Fruit fly (Drosophila melanogaster) whole organism, embryonic: ENCODE data around the gene tra.

Experiments used
- Bgb ChIP-seq: fragments of 200-800 bp; sonication (Bioruptor generic); IDR thresholded peaks from 2 replicates; pipeline ENCODE4 v1.3.6; 2022; ENCODE audit warnings: missing biosample characterization, missing genetic modification characterization; ENCODE audit not compliant: partially characterized antibody
- CG10431 ChIP-seq: fragments of 200-800 bp; sonication (Bioruptor generic); optimal IDR thresholded peaks from 3 replicates; lab custom pipeline; 2018; ENCODE audit warnings: missing biosample characterization, mild to moderate bottlenecking, missing genetic modification characterization
- CG12236 ChIP-seq: fragments of 200-800 bp; sonication (Bioruptor generic); optimal IDR thresholded peaks from 2 replicates; lab custom pipeline; 2016; ENCODE audit warnings: missing biosample characterization, missing genetic modification characterization
- CG13296 ChIP-seq: fragments of 200-800 bp; sonication (Bioruptor generic); optimal IDR thresholded peaks from 3 replicates; lab custom pipeline; 2018; ENCODE audit warnings: missing biosample characterization, mild to moderate bottlenecking, missing genetic modification characterization
- CG14050 ChIP-seq: fragments of 200-800 bp; sonication (Bioruptor generic); IDR thresholded peaks from 3 replicates; pipeline ENCODE4 v1.3.6; 2022; ENCODE audit warnings: missing biosample characterization, missing genetic modification characterization
- CG15269 ChIP-seq: fragments of 200-800 bp; sonication (Bioruptor generic); optimal IDR thresholded peaks from 2 replicates; lab custom pipeline; 2018; ENCODE audit warnings: missing biosample characterization, mild to moderate bottlenecking, missing genetic modification characterization, moderate library complexity
- CG15514 ChIP-seq: fragments of 200-800 bp; sonication (Bioruptor generic); optimal IDR thresholded peaks from 3 replicates; lab custom pipeline; 2017; ENCODE audit warnings: missing biosample characterization, missing genetic modification characterization, mild to moderate bottlenecking, moderate library complexity, missing genetic modification reagents
- CG15696 ChIP-seq: fragments of 200-800 bp; sonication (Bioruptor generic); optimal IDR thresholded peaks from 2 replicates; lab custom pipeline; 2019; ENCODE audit warnings: missing biosample characterization, mild to moderate bottlenecking, missing genetic modification characterization, moderate library complexity
- CG16815 ChIP-seq: fragments of 200-800 bp; sonication (Bioruptor generic); optimal IDR thresholded peaks from 3 replicates; lab custom pipeline; 2017; ENCODE audit warnings: missing biosample characterization, mild to moderate bottlenecking, missing genetic modification characterization
- CG17385 ChIP-seq: fragments of 200-800 bp; sonication (Bioruptor generic); optimal IDR thresholded peaks from 3 replicates; lab custom pipeline; 2018; ENCODE audit warnings: missing biosample characterization, mild to moderate bottlenecking, missing genetic modification characterization
- CG17912 ChIP-seq: fragments of 200-800 bp; sonication (Bioruptor generic); optimal IDR thresholded peaks from 2 replicates; lab custom pipeline; 2018; ENCODE audit warnings: missing biosample characterization, mild to moderate bottlenecking, missing genetic modification characterization
- CG31224 ChIP-seq: fragments of 200-800 bp; sonication (Bioruptor generic); IDR thresholded peaks from 2 replicates; pipeline ENCODE4 v1.3.6; 2022; ENCODE audit warnings: missing biosample characterization, missing genetic modification characterization
- CG42726 ChIP-seq: fragments of 200-800 bp; sonication (Bioruptor generic); IDR thresholded peaks from 2 replicates; pipeline ENCODE4 v1.3.6; 2022; ENCODE audit warnings: missing biosample characterization, missing genetic modification characterization; ENCODE audit not compliant: partially characterized antibody
- CG4328 ChIP-seq: fragments of 200-800 bp; sonication (Bioruptor generic); optimal IDR thresholded peaks from 3 replicates; lab custom pipeline; 2017; ENCODE audit warnings: missing biosample characterization, missing genetic modification reagents, missing genetic modification characterization
- CG4707 ChIP-seq: fragments of 200-800 bp; sonication (Bioruptor generic); optimal IDR thresholded peaks from 2 replicates; lab custom pipeline; 2018; ENCODE audit warnings: missing biosample characterization, mild to moderate bottlenecking, missing genetic modification characterization, moderate library complexity
- CG4854 ChIP-seq: fragments of 200-800 bp; sonication (Bioruptor generic); optimal IDR thresholded peaks from 2 replicates; lab custom pipeline; 2016; ENCODE audit warnings: missing biosample characterization, missing genetic modification characterization, inconsistent platforms
- CG6254 ChIP-seq: fragments of 200-800 bp; sonication (Bioruptor generic); optimal IDR thresholded peaks from 3 replicates; lab custom pipeline; 2017; ENCODE audit warnings: mild to moderate bottlenecking, missing biosample characterization, missing genetic modification reagents, missing genetic modification characterization
- CG6854 ChIP-seq: fragments of 200-800 bp; sonication (Bioruptor generic); optimal IDR thresholded peaks from 3 replicates; lab custom pipeline; 2017; ENCODE audit warnings: missing biosample characterization, mild to moderate bottlenecking, missing genetic modification characterization
- CG7745 ChIP-seq: fragments of 200-800 bp; sonication (Bioruptor generic); optimal IDR thresholded peaks from 2 replicates; lab custom pipeline; 2018; ENCODE audit warnings: missing biosample characterization, mild to moderate bottlenecking, missing genetic modification characterization, moderate library complexity
- CG8359 ChIP-seq: fragments of 200-800 bp; sonication (Bioruptor generic); optimal IDR thresholded peaks from 2 replicates; lab custom pipeline; 2017; ENCODE audit warnings: missing biosample characterization, mild to moderate bottlenecking, missing genetic modification characterization, borderline replicate concordance
- CoRest ChIP-seq: fragments of 200-800 bp; sonication (Bioruptor generic); optimal IDR thresholded peaks from 3 replicates; lab custom pipeline; 2018; ENCODE audit warnings: missing biosample characterization, mild to moderate bottlenecking, missing genetic modification characterization, moderate library complexity
- Dek ChIP-seq: fragments of 200-800 bp; sonication (Bioruptor generic); optimal IDR thresholded peaks from 3 replicates; lab custom pipeline; 2019; ENCODE audit warnings: missing biosample characterization, mild to moderate bottlenecking, missing genetic modification characterization, moderate library complexity
- HLH54F ChIP-seq: fragments of 200-800 bp; sonication (Bioruptor generic); optimal IDR thresholded peaks from 3 replicates; lab custom pipeline; 2016; ENCODE audit warnings: missing biosample characterization, missing genetic modification characterization
- Hey ChIP-seq: fragments of 200-800 bp; sonication (Bioruptor generic); optimal IDR thresholded peaks from 3 replicates; lab custom pipeline; 2018; ENCODE audit warnings: missing biosample characterization, mild to moderate bottlenecking, missing genetic modification characterization
- Mrtf ChIP-seq: fragments of 200-800 bp; sonication (Bioruptor generic); IDR thresholded peaks from 3 replicates; pipeline ENCODE4 v1.3.6; 2022; ENCODE audit warnings: missing biosample characterization, missing genetic modification characterization
- Oaz ChIP-seq: fragments of 200-800 bp; sonication (Bioruptor generic); IDR thresholded peaks from 2 replicates; pipeline ENCODE4 v1.3.6; 2022; ENCODE audit warnings: missing biosample characterization, missing genetic modification characterization
- Side ChIP-seq: fragments of 200-800 bp; sonication (Bioruptor generic); optimal IDR thresholded peaks from 2 replicates; lab custom pipeline; 2016; ENCODE audit warnings: missing biosample characterization, missing genetic modification characterization
- Trl ChIP-seq, 3 experiments: fragments of >200 bp in 2 of 3; fragments of 200-800 bp in 1 of 3; sonication (Bioruptor generic) in 1 of 3; optimal IDR thresholded peaks; 2 replicates in 1 of 3; 3 replicates in 2 of 3; lab custom pipeline; 2016 to 2017; ENCODE audit warnings: missing biosample characterization in 1 of 3, missing genetic modification characterization in 1 of 3
- al ChIP-seq: fragments of 200-800 bp; sonication (Bioruptor generic); IDR thresholded peaks from 2 replicates; pipeline ENCODE4 v1.3.6; 2022; ENCODE audit warnings: missing biosample characterization, missing genetic modification characterization
- aop ChIP-seq: fragments of 200-800 bp; sonication (Bioruptor generic); IDR thresholded peaks from 2 replicates; pipeline ENCODE4 v1.3.6; 2022; ENCODE audit warnings: missing biosample characterization, missing genetic modification characterization
- ap ChIP-seq: fragments of 200-800 bp; sonication (Bioruptor generic); IDR thresholded peaks from 2 replicates; pipeline ENCODE4 v1.3.6; 2022; ENCODE audit warnings: missing biosample characterization, missing genetic modification characterization
- br ChIP-seq: fragments of >200 bp; optimal IDR thresholded peaks from 2 replicates; lab custom pipeline; 2017
- cad ChIP-seq: fragments of >200 bp; optimal IDR thresholded peaks from 2 replicates; lab custom pipeline; 2017; ENCODE audit warnings: missing biosample characterization, missing genetic modification characterization
- chm ChIP-seq: fragments of 200-800 bp; sonication (Bioruptor generic); IDR thresholded peaks from 2 replicates; pipeline ENCODE4 v1.3.6; 2022; ENCODE audit warnings: missing biosample characterization, missing genetic modification characterization
- danr ChIP-seq: fragments of 200-800 bp; sonication (Bioruptor generic); IDR thresholded peaks from 2 replicates; pipeline ENCODE4 v1.3.6; 2022; ENCODE audit warnings: missing biosample characterization, missing genetic modification characterization
- eyg ChIP-seq: fragments of 200-800 bp; sonication (Bioruptor generic); optimal IDR thresholded peaks from 3 replicates; lab custom pipeline; 2016; ENCODE audit warnings: missing biosample characterization, missing genetic modification characterization
- grn ChIP-seq: fragments of 200-800 bp; sonication (Bioruptor generic); optimal IDR thresholded peaks from 3 replicates; lab custom pipeline; 2017; ENCODE audit warnings: missing biosample characterization, missing genetic modification characterization
- mirr ChIP-seq: fragments of 200-800 bp; sonication (Bioruptor generic); optimal IDR thresholded peaks from 3 replicates; lab custom pipeline; 2018; ENCODE audit warnings: missing biosample characterization, mild to moderate bottlenecking, missing genetic modification characterization
- mld ChIP-seq: fragments of 200-800 bp; sonication (Bioruptor generic); IDR thresholded peaks from 3 replicates; pipeline ENCODE4 v1.3.6; 2022; ENCODE audit warnings: missing biosample characterization, missing genetic modification characterization; ENCODE audit not compliant: partially characterized antibody
- nmo ChIP-seq: fragments of 200-800 bp; sonication (Bioruptor generic); optimal IDR thresholded peaks from 2 replicates; lab custom pipeline; 2018; ENCODE audit warnings: missing biosample characterization, mild to moderate bottlenecking, missing genetic modification characterization, moderate library complexity
- oc ChIP-seq: fragments of 200-800 bp; sonication (Bioruptor generic); optimal IDR thresholded peaks from 2 replicates; lab custom pipeline; 2018; ENCODE audit warnings: missing biosample characterization, mild to moderate bottlenecking, missing genetic modification characterization, moderate library complexity
- odd ChIP-seq: fragments of 200-800 bp; sonication (Bioruptor generic); optimal IDR thresholded peaks from 2 replicates; lab custom pipeline; 2017; ENCODE audit warnings: missing biosample characterization, mild to moderate bottlenecking, missing genetic modification characterization
- org-1 ChIP-seq: fragments of 200-800 bp; sonication (Bioruptor generic); optimal IDR thresholded peaks from 2 replicates; lab custom pipeline; 2017; ENCODE audit warnings: missing biosample characterization, missing genetic modification characterization
- ranshi ChIP-seq: fragments of 200-800 bp; sonication (Bioruptor generic); IDR thresholded peaks from 2 replicates; pipeline ENCODE4 v1.3.6; 2022; ENCODE audit warnings: missing biosample characterization, missing genetic modification characterization
- so ChIP-seq: fragments of 200-800 bp; sonication (Bioruptor generic); IDR thresholded peaks from 3 replicates; pipeline ENCODE4 v1.3.6; 2022; ENCODE audit warnings: missing biosample characterization, missing genetic modification characterization
- stwl ChIP-seq: fragments of 200-800 bp; sonication (Bioruptor generic); optimal IDR thresholded peaks from 3 replicates; lab custom pipeline; 2018; ENCODE audit warnings: missing biosample characterization, mild to moderate bottlenecking, missing genetic modification characterization, moderate library complexity
- tup ChIP-seq: fragments of 200-800 bp; sonication (Bioruptor generic); optimal IDR thresholded peaks from 2 replicates; lab custom pipeline; 2016; ENCODE audit warnings: missing biosample characterization, mild to moderate bottlenecking, missing genetic modification characterization, moderate library complexity
- unc-4 ChIP-seq: fragments of 200-800 bp; sonication (Bioruptor generic); IDR thresholded peaks from 2 replicates; pipeline ENCODE4 v1.3.6; 2022; ENCODE audit warnings: missing biosample characterization, missing genetic modification characterization; ENCODE audit not compliant: partially characterized antibody
- unpg ChIP-seq: fragments of 200-800 bp; sonication (Bioruptor generic); optimal IDR thresholded peaks from 3 replicates; lab custom pipeline; 2018; ENCODE audit warnings: missing biosample characterization, mild to moderate bottlenecking, missing genetic modification characterization, moderate library complexity
- vnd ChIP-seq: fragments of 200-800 bp; sonication (Bioruptor generic); IDR thresholded peaks from 3 replicates; pipeline ENCODE4 v1.3.6; 2022; ENCODE audit warnings: missing biosample characterization, missing genetic modification characterization; ENCODE audit not compliant: partially characterized antibody

Gene tra

DNA sequence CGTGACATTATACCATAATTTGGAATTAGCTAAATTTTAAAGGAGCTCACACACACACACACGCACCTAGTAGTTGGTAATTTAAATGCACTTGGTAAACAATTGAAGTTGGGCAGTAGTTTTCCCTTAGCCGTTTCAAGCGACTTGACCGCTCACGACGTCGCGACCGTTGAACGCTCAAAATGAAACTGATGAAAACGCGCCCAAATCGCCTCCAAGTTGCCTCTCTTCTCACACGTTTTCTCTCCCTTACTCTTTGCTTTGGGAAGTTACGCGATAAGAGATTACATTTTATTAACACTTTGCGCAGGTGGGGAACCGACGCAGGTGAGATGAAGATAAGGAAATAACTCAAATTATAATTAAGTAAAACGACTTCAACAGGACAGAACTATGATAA is 18.6 kb downstream of the tra start (continued):
- TF ChIP-seq danr: no peak
- peak; percentile 92 for TF ChIP-seq grn (GFP tag; lab: Kevin White, UChicago)
- no peak for TF ChIP-seq unpg (GFP tag; lab: Kevin White, UChicago)
- TF ChIP-seq CG17912 (GFP tag; lab: Kevin White, UChicago): no peak
- TF ChIP-seq CG12236: no peak
- TF ChIP-seq CG14050 (GFP tag; lab: Robert Waterston, UW): no peak
- no peak for TF ChIP-seq vnd
- no peak for TF ChIP-seq CG31224
- no peak for TF ChIP-seq mld
- TF ChIP-seq CG8359 (GFP tag; lab: Kevin White, UChicago): peak; percentile 99
- peak; percentile 23; the same call in 1 of the 2 replicates for TF ChIP-seq unc-4 (GFP tag; lab: Robert Waterston, UW)
- peak; percentile 9 for TF ChIP-seq mirr
- TF ChIP-seq odd (GFP tag; lab: Kevin White, UChicago): no peak
- TF ChIP-seq CG4328 (GFP tag; lab: Kevin White, UChicago): no peak
- no peak for TF ChIP-seq Mrtf (GFP tag; lab: Robert Waterston, UW)
- TF ChIP-seq tup (GFP tag; lab: Kevin White, UChicago): no peak
- TF ChIP-seq Oaz (GFP tag; lab: Robert Waterston, UW): no peak
- no peak for TF ChIP-seq nmo (GFP tag; lab: Kevin White, UChicago)
- TF ChIP-seq CG42726 (GFP tag; lab: Robert Waterston, UW): 0 out of 2 replicates have a peak, but pooled peaks have one; percentile 10
- peak; percentile 84 for TF ChIP-seq CG7745 (tag; lab: Kevin White, UChicago)
- TF ChIP-seq org-1 (GFP tag; lab: Kevin White, UChicago): no peak
- TF ChIP-seq oc: peak; percentile 19
- TF ChIP-seq aop: no peak
- TF ChIP-seq Trl (optimal IDR thresholded peaks at IDR 0.05; lab: Kevin White, UChicago): peak; percentile 60 to 81
- TF ChIP-seq Trl (GFP tag; optimal IDR thresholded peaks at IDR 0.05; lab: Kevin White, UChicago): no peak
- TF ChIP-seq CG4707 (GFP tag; lab: Kevin White, UChicago): no peak
- no peak for TF ChIP-seq br (lab: Kevin White, UChicago)
- TF ChIP-seq ranshi (GFP tag; lab: Robert Waterston, UW): no peak
- TF ChIP-seq CG6254 (GFP tag; lab: Kevin White, UChicago): no peak
- no peak for TF ChIP-seq CG4854 (GFP tag; lab: Kevin White, UChicago)
- TF ChIP-seq Dek (tag; lab: Kevin White, UChicago): no peak
- no peak for TF ChIP-seq CoRest (tag; lab: Kevin White, UChicago)
- TF ChIP-seq stwl (tag; lab: Kevin White, UChicago): peak; percentile 15
- no peak for TF ChIP-seq CG10431 (GFP tag; lab: Kevin White, UChicago)
- TF ChIP-seq CG13296 (GFP tag; lab: Kevin White, UChicago): peak; percentile 36
- TF ChIP-seq Side (GFP tag; lab: Kevin White, UChicago): no peak
- TF ChIP-seq CG15269 (tag; lab: Kevin White, UChicago): peak; percentile 19
- TF ChIP-seq Hey: no peak
- TF ChIP-seq so (GFP tag; lab: Robert Waterston, UW): peak; percentile 52; the same call in 2 of the 3 replicates
- TF ChIP-seq ap (GFP tag; lab: Robert Waterston, UW): no peak
- no peak for TF ChIP-seq cad
- no peak for TF ChIP-seq al (GFP tag; lab: Robert Waterston, UW)
- TF ChIP-seq CG6854 (GFP tag; lab: Kevin White, UChicago): no peak
- no peak for TF ChIP-seq eyg (GFP tag; lab: Kevin White, UChicago)
- TF ChIP-seq CG15514 (GFP tag; lab: Kevin White, UChicago): no peak
- no peak for TF ChIP-seq CG16815 (GFP tag; lab: Kevin White, UChicago)
- peak; percentile 51; the same call in 1 of the 2 replicates for TF ChIP-seq Bgb
- TF ChIP-seq CG15696: no peak
- TF ChIP-seq chm (GFP tag; lab: Robert Waterston, UW): peak; percentile 79; the same call in 1 of the 2 replicates
- TF ChIP-seq HLH54F (GFP tag; lab: Kevin White, UChicago): no peak
- peak; percentile 35 for TF ChIP-seq CG17385 (GFP tag; lab: Kevin White, UChicago)
